Worm (Caenorhabditis elegans) whole organism, mixed stage, embryonic: ENCODE measurements around the gene F27E5.3.
A peak's percentile ranks its signal among the peaks of the same experiment; 100 is the strongest.

Experiments used
- M03D4.4 ChIP-seq: sonication (generic microtip); optimal IDR thresholded peaks from 2 replicates; lab custom pipeline; 2017; ENCODE audit warnings: mild to moderate bottlenecking, missing genetic modification characterization, missing compliant biosample characterization
- bed-3 ChIP-seq: fragments of 200-800 bp; sonication (Bioruptor generic); optimal IDR thresholded peaks from 3 replicates; lab custom pipeline; 2018; ENCODE audit warnings: mild to moderate bottlenecking, missing genetic modification characterization, moderate library complexity, missing compliant biosample characterization
- blmp-1 ChIP-seq: fragments of 150-350 bp; optimal IDR thresholded peaks from 2 replicates; lab custom pipeline; 2014; ENCODE audit warnings: missing biosample characterization, missing genetic modification characterization
- ceh-43 ChIP-seq: fragments of 200-800 bp; sonication (Bioruptor generic); optimal IDR thresholded peaks from 2 replicates; lab custom pipeline; 2018; ENCODE audit warnings: mild to moderate bottlenecking, missing genetic modification characterization, moderate library complexity, missing compliant biosample characterization
- ceh-83 ChIP-seq: fragments of 200-800 bp; sonication (Bioruptor generic); optimal IDR thresholded peaks from 2 replicates; lab custom pipeline; 2018; ENCODE audit warnings: mild to moderate bottlenecking, missing genetic modification characterization, missing compliant biosample characterization
- ces-1 ChIP-seq: fragments of 150-350 bp; optimal IDR thresholded peaks from 2 replicates; lab custom pipeline; 2014; ENCODE audit warnings: missing biosample characterization, missing genetic modification reagents, missing genetic modification characterization
- cnd-1 ChIP-seq: fragments of 200-800 bp; sonication (Bioruptor generic); optimal IDR thresholded peaks from 2 replicates; lab custom pipeline; 2018; ENCODE audit warnings: mild to moderate bottlenecking, missing genetic modification characterization, missing compliant biosample characterization
- drap-1 ChIP-seq: fragments of 200-800 bp; sonication (Bioruptor generic); optimal IDR thresholded peaks from 3 replicates; lab custom pipeline; 2018; ENCODE audit warnings: mild to moderate bottlenecking, missing genetic modification characterization, missing compliant biosample characterization
- elt-1 ChIP-seq: sonication (generic microtip); optimal IDR thresholded peaks from 2 replicates; lab custom pipeline; 2017; ENCODE audit warnings: missing genetic modification characterization, mild to moderate bottlenecking, missing compliant biosample characterization, antibody characterized with exemption, moderate library complexity, borderline replicate concordance; ENCODE audit not compliant: insufficient read depth
- elt-3 ChIP-seq: fragments of 150-350 bp; optimal IDR thresholded peaks from 2 replicates; lab custom pipeline; 2014; ENCODE audit warnings: missing biosample characterization, missing genetic modification characterization
- flh-1 ChIP-seq: fragments of 200-800 bp; sonication (Bioruptor generic); optimal IDR thresholded peaks from 2 replicates; lab custom pipeline; 2018; ENCODE audit warnings: mild to moderate bottlenecking, missing genetic modification characterization, moderate library complexity, missing compliant biosample characterization
- ham-2 ChIP-seq: fragments of 200-800 bp; sonication (Bioruptor generic); optimal IDR thresholded peaks from 2 replicates; lab custom pipeline; 2018; ENCODE audit warnings: mild to moderate bottlenecking, missing genetic modification characterization, missing compliant biosample characterization
- hlh-1 ChIP-seq: fragments of 150-350 bp; optimal IDR thresholded peaks from 2 replicates; lab custom pipeline; 2014; ENCODE audit warnings: missing biosample characterization, missing genetic modification reagents, missing genetic modification characterization
- lin-13 ChIP-seq: fragments of 150-350 bp; optimal IDR thresholded peaks from 2 replicates; lab custom pipeline; 2014; ENCODE audit warnings: missing biosample characterization, missing genetic modification characterization
- lin-32 ChIP-seq: fragments of 200-800 bp; sonication (Bioruptor generic); optimal IDR thresholded peaks from 2 replicates; lab custom pipeline; 2018; ENCODE audit warnings: mild to moderate bottlenecking, missing genetic modification characterization, missing compliant biosample characterization
- lsy-2 ChIP-seq: fragments of 150-350 bp; optimal IDR thresholded peaks from 2 replicates; lab custom pipeline; 2014; ENCODE audit warnings: missing biosample characterization, missing genetic modification characterization
- mab-5 ChIP-seq: fragments of 150-350 bp; optimal IDR thresholded peaks from 2 replicates; lab custom pipeline; 2014; ENCODE audit warnings: missing biosample characterization, missing genetic modification characterization
- mep-1 ChIP-seq: fragments of 150-350 bp; optimal IDR thresholded peaks from 2 replicates; lab custom pipeline; 2017; ENCODE audit warnings: missing biosample characterization, missing genetic modification reagents, missing genetic modification characterization, inconsistent platforms
- mls-2 ChIP-seq: sonication (generic microtip); optimal IDR thresholded peaks from 2 replicates; lab custom pipeline; 2016; ENCODE audit warnings: mild to moderate bottlenecking, missing genetic modification characterization, moderate library complexity, missing compliant biosample characterization
- nhr-12 ChIP-seq: fragments of 150-350 bp; optimal IDR thresholded peaks from 2 replicates; lab custom pipeline; 2014; ENCODE audit warnings: missing biosample characterization, missing genetic modification characterization
- nhr-2 ChIP-seq: fragments of 150-350 bp; optimal IDR thresholded peaks from 2 replicates; lab custom pipeline; 2014; ENCODE audit warnings: missing biosample characterization, missing genetic modification characterization
- nhr-237 ChIP-seq: fragments of 150-350 bp; optimal IDR thresholded peaks from 2 replicates; lab custom pipeline; 2014; ENCODE audit warnings: missing biosample characterization, missing genetic modification characterization
- nhr-28 ChIP-seq: fragments of 150-350 bp; optimal IDR thresholded peaks from 2 replicates; lab custom pipeline; 2014; ENCODE audit warnings: missing biosample characterization, missing genetic modification characterization
- nhr-76 ChIP-seq: sonication (generic microtip); optimal IDR thresholded peaks from 2 replicates; lab custom pipeline; 2017; ENCODE audit warnings: missing biosample characterization, missing genetic modification characterization
- pha-4 ChIP-seq: fragments of 150-350 bp; optimal IDR thresholded peaks from 2 replicates; lab custom pipeline; 2018; ENCODE audit warnings: missing biosample characterization, missing genetic modification reagents, missing genetic modification characterization
- sem-2 ChIP-seq: fragments of 200-800 bp; sonication (Bioruptor generic); optimal IDR thresholded peaks from 2 replicates; lab custom pipeline; 2018; ENCODE audit warnings: mild to moderate bottlenecking, missing genetic modification characterization, missing compliant biosample characterization
- snpc-4 ChIP-seq: fragments of 150-350 bp; optimal IDR thresholded peaks from 2 replicates; lab custom pipeline; 2014; ENCODE audit warnings: missing biosample characterization, missing genetic modification characterization
- tbx-8 ChIP-seq: fragments of 200-800 bp; sonication (Bioruptor generic); optimal IDR thresholded peaks from 2 replicates; lab custom pipeline; 2018; ENCODE audit warnings: mild to moderate bottlenecking, missing genetic modification characterization, moderate library complexity, missing compliant biosample characterization
- unc-120 ChIP-seq: sonication (generic microtip); optimal IDR thresholded peaks from 2 replicates; lab custom pipeline; 2017; ENCODE audit warnings: missing genetic modification characterization, missing compliant biosample characterization; ENCODE audit not compliant: poor library complexity, severe bottlenecking
- unc-39 ChIP-seq: fragments of 150-350 bp; optimal IDR thresholded peaks from 2 replicates; lab custom pipeline; 2014; ENCODE audit warnings: missing biosample characterization, missing genetic modification characterization
- unc-62 ChIP-seq: fragments of 150-350 bp; optimal IDR thresholded peaks from 2 replicates; lab custom pipeline; 2014; ENCODE audit warnings: missing biosample characterization, missing genetic modification reagents, missing genetic modification characterization
- zip-8 ChIP-seq: fragments of 150-350 bp; optimal IDR thresholded peaks from 2 replicates; lab custom pipeline; 2014; ENCODE audit warnings: missing biosample characterization, missing genetic modification characterization

F27E5.3 gene

ce11 chrII:10167731-10168130 is 23.7 kb upstream of the F27E5.3 start:
- TF ChIP-seq mep-1 (tag; lab: Kevin White, UChicago) = no peak
- peak; percentile 47 for TF ChIP-seq ces-1 (GFP tag; lab: Kevin White, UChicago)

ce11 chrII:10166365-10166764 is 22.4 kb upstream of the F27E5.3 start:
- TF ChIP-seq flh-1 (no peak), M03D4.4 (no peak), lin-13 (tag; lab: Kevin White, UChicago) (no peak), blmp-1 (tag; lab: Kevin White, UChicago) (no peak), zip-8 (tag; lab: Kevin White, UChicago) (no peak), mls-2 (tag; lab: Kevin White, UChicago) (no peak), nhr-2 (tag; lab: Kevin White, UChicago) (no peak), nhr-76 (tag; lab: Kevin White, UChicago) (no peak), mep-1 (tag; lab: Kevin White, UChicago) (no peak), unc-39 (tag; lab: Kevin White, UChicago) (no peak), tbx-8 (GFP tag; lab: Kevin White, UChicago) (no peak), ceh-83 (no peak), nhr-28 (tag; lab: Kevin White, UChicago) (no peak), unc-120 (tag; lab: Kevin White, UChicago) (no peak), snpc-4 (no peak), nhr-12 (no peak), elt-1 (no peak), nhr-237 (no peak)

- TF ChIP-seq ham-2 (no peak), mep-1 (tag; lab: Kevin White, UChicago) (no peak), sem-2 (no peak), ces-1 (GFP tag; lab: Kevin White, UChicago) (no peak), nhr-28 (tag; lab: Kevin White, UChicago) (no peak), bed-3 (GFP tag; lab: Kevin White, UChicago) (no peak), nhr-2 (tag; lab: Kevin White, UChicago) (no peak), zip-8 (tag; lab: Kevin White, UChicago) (no peak), M03D4.4 (no peak), pha-4 (no peak), unc-62 (GFP tag; lab: Kevin White, UChicago) (no peak), ceh-83 (no peak), flh-1 (no peak), mab-5 (tag; lab: Kevin White, UChicago) (no peak), lsy-2 (tag; lab: Kevin White, UChicago) (no peak), nhr-12 (no peak), unc-120 (tag; lab: Kevin White, UChicago) (no peak), hlh-1 (tag; lab: Kevin White, UChicago) (no peak)
Observed at ce11 chrII:10164137-10164536, 20.1 kb upstream of the F27E5.3 start.

- TF ChIP-seq ceh-43 (GFP tag; lab: Kevin White, UChicago) (no peak), mab-5 (tag; lab: Kevin White, UChicago) (no peak), elt-3 (tag; lab: Kevin White, UChicago) (no peak), cnd-1 (tag; lab: Kevin White, UChicago) (no peak), unc-39 (tag; lab: Kevin White, UChicago) (no peak), lsy-2 (tag; lab: Kevin White, UChicago) (no peak), pha-4 (no peak), drap-1 (GFP tag; lab: Kevin White, UChicago) (no peak), lin-32 (GFP tag; lab: Kevin White, UChicago) (no peak), lin-13 (tag; lab: Kevin White, UChicago) (no peak), flh-1 (no peak), snpc-4 (no peak), ceh-83 (no peak), tbx-8 (GFP tag; lab: Kevin White, UChicago) (no peak), unc-120 (tag; lab: Kevin White, UChicago) (no peak)
Observed at ce11 chrII:10162785-10163184, 18.8 kb upstream of the F27E5.3 start.

- TF ChIP-seq flh-1 (no peak), drap-1 (GFP tag; lab: Kevin White, UChicago) (no peak), lsy-2 (tag; lab: Kevin White, UChicago) (no peak)
- TF ChIP-seq, all 35 proteins: peak for 0
Observed at ce11 chrII:10155106-10155505, 11.1 kb upstream of the F27E5.3 start, which contains the start of gene nlp-63. TSS of gene nlp-63 (plus strand) at chrII:10155406.
